In the genomic region with DNA sequence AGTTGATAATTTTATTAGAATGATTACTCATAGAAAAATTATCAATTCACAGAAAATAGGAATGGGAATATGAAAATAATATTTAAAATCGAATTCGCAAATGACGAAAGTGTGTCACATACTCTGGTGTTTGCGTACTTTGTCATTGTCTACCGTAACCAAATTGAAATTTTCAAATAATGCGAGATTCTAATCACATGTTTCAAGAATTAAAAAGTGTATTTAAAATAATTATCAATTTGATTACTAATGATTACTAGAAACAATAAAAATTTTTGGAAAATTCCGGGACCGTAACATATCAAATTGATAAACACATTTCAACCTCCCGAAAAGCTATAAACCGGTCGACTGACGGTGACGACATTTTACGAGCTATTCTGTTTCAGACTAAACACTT, we compare ENCODE assay signal across 3 worm cellular contexts.
TF ChIP-seq lines count a peak whose summit lies in the region.

TSS of gene fbf-2 (minus strand) at position 101 of the 400 bp plus-strand sequence.
TSS of gene nspg-3 (plus strand) at position 388 of the 400 bp plus-strand sequence.

TF ChIP-seq in whole organism, L3 larva, 47 proteins besides CTCF, POLR2A, EP300 and RAD21:
- no peak for TF ChIP-seq egl-27 (tag; optimal IDR thresholded peaks at IDR 0.05; lab: Kevin White, UChicago)
- TF ChIP-seq sea-2 (GFP tag; optimal IDR thresholded peaks at IDR 0.05; lab: Kevin White, UChicago), result no peak
- TF ChIP-seq mdl-1 (tag; optimal IDR thresholded peaks at IDR 0.05; lab: Kevin White, UChicago), result no peak
- no peak for TF ChIP-seq mml-1 (tag; optimal IDR thresholded peaks at IDR 0.05; lab: Kevin White, UChicago)
- TF ChIP-seq elt-2 (tag; optimal IDR thresholded peaks at IDR 0.05; lab: Kevin White, UChicago), result peak; percentile 35
- TF ChIP-seq skn-1 (tag; optimal IDR thresholded peaks at IDR 0.05; lab: Kevin White, UChicago), result no peak
- no peak for TF ChIP-seq aly-2 (tag; optimal IDR thresholded peaks at IDR 0.05; lab: Kevin White, UChicago)
- TF ChIP-seq hmg-11 (tag; optimal IDR thresholded peaks at IDR 0.05; lab: Kevin White, UChicago), result no peak
- no peak for TF ChIP-seq lsy-12 (tag; optimal IDR thresholded peaks at IDR 0.05; lab: Kevin White, UChicago)
TF ChIP-seq in whole organism, L3 larva: peak in this region for 1.

TF ChIP-seq in whole organism, L4 larva, 104 proteins besides CTCF, POLR2A, EP300 and RAD21:
- TF ChIP-seq vab-7 (GFP tag; IDR thresholded peaks at IDR 0.05; lab: Robert Waterston, UW) (no peak), nhr-48 (tag; optimal IDR thresholded peaks at IDR 0.05; lab: Kevin White, UChicago) (no peak), ztf-7 (tag; optimal IDR thresholded peaks at IDR 0.05; lab: Kevin White, UChicago) (no peak), daf-16 (GFP tag; optimal IDR thresholded peaks at IDR 0.05; lab: Kevin White, UChicago) (no peak), daf-16 (tag; optimal IDR thresholded peaks at IDR 0.05; lab: Kevin White, UChicago) (peak; percentile 35), sdz-12 (GFP tag; optimal IDR thresholded peaks at IDR 0.05; lab: Kevin White, UChicago) (no peak), php-3 (GFP tag; IDR thresholded peaks at IDR 0.05; lab: Robert Waterston, UW) (0 out of 2 replicates have a peak, but pooled peaks have one; percentile 15), aly-2 (tag; optimal IDR thresholded peaks at IDR 0.05; lab: Kevin White, UChicago) (no peak)

TF ChIP-seq in whole organism, young adult, 124 proteins besides CTCF, POLR2A, EP300 and RAD21:
- no peak for TF ChIP-seq nfya-2 (GFP tag; IDR thresholded peaks at IDR 0.05; lab: Robert Waterston, UW)
- TF ChIP-seq lsl-1 (GFP tag; optimal IDR thresholded peaks at IDR 0.05; lab: Kevin White, UChicago), result peak; percentile 61
- no peak for TF ChIP-seq gei-17 (GFP tag; optimal IDR thresholded peaks at IDR 0.05; lab: Kevin White, UChicago)
TF ChIP-seq in whole organism, young adult: peak in this region for 1.
